Worm (Caenorhabditis elegans): Measurements from ENCODE around the gene F08G12.11.

- TF ChIP-seq dve-1 (tag; optimal IDR thresholded peaks at IDR 0.05) (no peak), C08G9.2 (tag; optimal IDR thresholded peaks at IDR 0.05) (no peak), ama-1 (optimal IDR thresholded peaks at IDR 0.05) (no peak)
These were observed 7.9 kb upstream of the F08G12.11 start for ce11 chrX:11323225-11323624.
